Worm (Caenorhabditis elegans) whole organism, L4 larva: ENCODE data around the gene cap-2.
A peak's percentile ranks its signal among the peaks of the same experiment; 100 is the strongest.

Experiments
- F26F4.8 ChIP-seq: fragments of 200-800 bp; sonication (Bioruptor generic); conservative IDR thresholded peaks from 2 replicates; pipeline ENCODE4 v1.3.6; 2022; ENCODE audit warnings: missing genetic modification characterization, missing compliant biosample characterization
- Y105C5A.15 ChIP-seq: fragments of 200-800 bp; sonication (Bioruptor generic); IDR thresholded peaks from 2 replicates; pipeline ENCODE4 v1.3.6; 2022; ENCODE audit warnings: missing genetic modification characterization, missing compliant biosample characterization
- ZK337.2 ChIP-seq: fragments of 200-800 bp; sonication (Bioruptor generic); IDR thresholded peaks from 2 replicates; pipeline ENCODE4 v1.3.6; 2022; ENCODE audit warnings: missing genetic modification reagents, missing genetic modification characterization, missing compliant biosample characterization
- aha-1 ChIP-seq: fragments of 150-350 bp; peaks from one replicate; lab custom pipeline; 2014; ENCODE audit warnings: missing biosample characterization, missing genetic modification characterization
- ceh-20 ChIP-seq: fragments of 200-800 bp; sonication (Bioruptor generic); IDR thresholded peaks from 2 replicates; pipeline ENCODE4 v1.3.6; 2022; ENCODE audit warnings: missing genetic modification reagents, missing genetic modification characterization, missing compliant biosample characterization
- ceh-28 ChIP-seq: fragments of 150-350 bp; optimal IDR thresholded peaks from 2 replicates; lab custom pipeline; 2014; ENCODE audit warnings: missing biosample characterization, missing genetic modification reagents, missing genetic modification characterization
- ceh-32 ChIP-seq: sonication (generic microtip); optimal IDR thresholded peaks from 2 replicates; lab custom pipeline; 2016; ENCODE audit warnings: mild to moderate bottlenecking, missing genetic modification characterization, missing compliant biosample characterization; ENCODE audit not compliant: poor library complexity
- ceh-82 ChIP-seq: sonication (generic microtip); optimal IDR thresholded peaks from 2 replicates; lab custom pipeline; 2017; ENCODE audit warnings: missing biosample characterization, missing genetic modification characterization
- ctbp-1 ChIP-seq: fragments of 200-800 bp; sonication (Bioruptor generic); IDR thresholded peaks from 2 replicates; pipeline ENCODE4 v1.3.6; 2022; ENCODE audit warnings: missing genetic modification reagents, missing genetic modification characterization, missing compliant biosample characterization
- daf-16 ChIP-seq, 3 experiments: sonication (generic microtip); optimal IDR thresholded peaks; 2 replicates each; lab custom pipeline; 2016 to 2017; ENCODE audit warnings: missing genetic modification characterization in 3 of 3, missing genetic modification reagents in 3 of 3, mild to moderate bottlenecking in 2 of 3, missing compliant biosample characterization in 2 of 3, missing biosample characterization in 1 of 3, moderate library complexity in 1 of 3
- duxl-1 ChIP-seq: sonication (generic microtip); optimal IDR thresholded peaks from 2 replicates; lab custom pipeline; 2016; ENCODE audit warnings: mild to moderate bottlenecking, missing genetic modification characterization, moderate library complexity, missing compliant biosample characterization; ENCODE audit not compliant: poor library complexity
- hif-1 ChIP-seq, 2 experiments: sonication (generic microtip); optimal IDR thresholded peaks; 2 replicates each; lab custom pipeline; 2016 to 2017; ENCODE audit warnings: missing compliant biosample characterization in 2 of 2, missing genetic modification characterization in 2 of 2, missing genetic modification reagents in 2 of 2, missing genotype in 2 of 2, mild to moderate bottlenecking in 1 of 2
- hlh-30 ChIP-seq: sonication (generic microtip); optimal IDR thresholded peaks from 2 replicates; lab custom pipeline; 2017; ENCODE audit warnings: antibody characterized with exemption, mild to moderate bottlenecking, missing genetic modification characterization, missing compliant biosample characterization; ENCODE audit not compliant: insufficient read depth
- hmg-1.1 ChIP-seq: fragments of 200-800 bp; sonication (Bioruptor generic); IDR thresholded peaks from 2 replicates; pipeline ENCODE4 v1.3.6; 2022; ENCODE audit warnings: missing genetic modification reagents, missing genetic modification characterization, missing compliant biosample characterization
- jun-1 ChIP-seq: fragments of 150-350 bp; optimal IDR thresholded peaks from 2 replicates; lab custom pipeline; 2014; ENCODE audit warnings: missing biosample characterization, missing genetic modification reagents, missing genetic modification characterization
- lim-7 ChIP-seq: fragments of 200-800 bp; sonication (Bioruptor generic); IDR thresholded peaks from 2 replicates; pipeline ENCODE4 v1.3.6; 2022; ENCODE audit warnings: missing genetic modification characterization, missing compliant biosample characterization
- lin-15B ChIP-seq: fragments of 150-350 bp; sonication (generic microtip); optimal IDR thresholded peaks from 3 replicates; lab custom pipeline; 2014; ENCODE audit warnings: missing biosample characterization, missing genetic modification characterization
- lin-38 ChIP-seq: fragments of 200-800 bp; sonication (Bioruptor generic); IDR thresholded peaks from 2 replicates; pipeline ENCODE4 v1.3.6; 2022; ENCODE audit warnings: missing genetic modification reagents, missing genetic modification characterization, missing compliant biosample characterization
- lsy-2 ChIP-seq, 2 experiments: fragments of 150-350 bp in 1 of 2; sonication (generic microtip) in 1 of 2; optimal IDR thresholded peaks; 2 replicates each; lab custom pipeline; 2014 to 2017; ENCODE audit warnings: missing biosample characterization in 2 of 2, missing genetic modification characterization in 2 of 2
- madf-5 ChIP-seq, 2 experiments: fragments of 200-800 bp; sonication (Bioruptor generic); IDR thresholded peaks; 2 replicates each; pipeline ENCODE4 v1.3.6; 2022; ENCODE audit warnings: missing compliant biosample characterization in 2 of 2, missing genetic modification characterization in 2 of 2
- nhr-25 ChIP-seq: sonication (generic microtip); optimal IDR thresholded peaks from 2 replicates; lab custom pipeline; 2017; ENCODE audit warnings: missing genetic modification characterization, mild to moderate bottlenecking, missing compliant biosample characterization, antibody characterized with exemption, moderate library complexity, borderline replicate concordance; ENCODE audit not compliant: insufficient read depth
- nhr-28 ChIP-seq: fragments of 150-350 bp; optimal IDR thresholded peaks from 2 replicates; lab custom pipeline; 2014; ENCODE audit warnings: missing biosample characterization, missing genetic modification characterization
- nhr-41 ChIP-seq: fragments of 200-800 bp; sonication (Bioruptor generic); IDR thresholded peaks from 2 replicates; pipeline ENCODE4 v1.3.6; 2022; ENCODE audit warnings: missing genetic modification reagents, missing genetic modification characterization, missing compliant biosample characterization
- pqm-1 ChIP-seq: sonication (generic microtip); optimal IDR thresholded peaks from 2 replicates; lab custom pipeline; 2017; ENCODE audit warnings: missing biosample characterization, missing genetic modification characterization
- snpc-1.2 ChIP-seq: fragments of 200-800 bp; sonication (Bioruptor generic); IDR thresholded peaks from 2 replicates; pipeline ENCODE4 v1.3.6; 2022; ENCODE audit warnings: missing genetic modification reagents, missing genetic modification characterization, missing compliant biosample characterization
- unc-130 ChIP-seq: sonication (generic microtip); optimal IDR thresholded peaks from 2 replicates; lab custom pipeline; 2016; ENCODE audit warnings: missing genetic modification reagents, missing genetic modification characterization, missing compliant biosample characterization
- unc-62 ChIP-seq, 3 experiments: fragments of 150-350 bp in 1 of 3; sonication (generic microtip); optimal IDR thresholded peaks in 2 of 3; peaks in 1 of 3; 1 replicate in 1 of 3; 2 replicates in 2 of 3; lab custom pipeline; 2014 to 2017; ENCODE audit warnings: missing biosample characterization in 3 of 3, missing genetic modification characterization in 3 of 3, missing genetic modification reagents in 3 of 3, missing genotype in 1 of 3
- zfp-3 ChIP-seq: fragments of 200-800 bp; sonication (Bioruptor generic); conservative IDR thresholded peaks from 2 replicates; pipeline ENCODE4 v1.3.6; 2022; ENCODE audit warnings: missing genetic modification reagents, missing genetic modification characterization, missing compliant biosample characterization
- ztf-7 ChIP-seq: fragments of 150-350 bp; optimal IDR thresholded peaks from 2 replicates; lab custom pipeline; 2014; ENCODE audit warnings: missing biosample characterization, missing genetic modification characterization

Gene cap-2

ce11 chrII:10872541-10872940 is 3.5 kb downstream of the cap-2 start, which contains the start of the genes cyn-4 and copz-1 (continued):
- TF ChIP-seq nhr-28 (peak; percentile 50), hmg-1.1 (0 out of 2 replicates have a peak, but pooled peaks have one; percentile 36), ceh-28 (no peak), pqm-1 (tag; lab: Kevin White, UChicago) (no peak), snpc-1.2 (GFP tag; lab: Robert Waterston, UW) (no peak), duxl-1 (tag; lab: Kevin White, UChicago) (peak; percentile 50), ZK337.2 (peak; percentile 76), nhr-25 (tag; lab: Kevin White, UChicago) (peak; percentile 15), hif-1 (tag; optimal IDR thresholded peaks at IDR 0.05; lab: Kevin White, UChicago) (peak in 1 of 2 experiments; percentile 88), daf-16 (GFP tag; optimal IDR thresholded peaks at IDR 0.05; lab: Kevin White, UChicago) (no peak), daf-16 (tag; optimal IDR thresholded peaks at IDR 0.05; lab: Kevin White, UChicago) (peak; percentile 51), jun-1 (no peak), aha-1 (tag; lab: Kevin White, UChicago) (peak; percentile 81)
- TF ChIP-seq, all 104 proteins: peak for 30

- TF ChIP-seq lin-38 (GFP tag; lab: Robert Waterston, UW) (0 out of 2 replicates have a peak, but pooled peaks have one; percentile 10), lin-15B (no peak)
These were observed 4.6 kb downstream of the cap-2 start, which contains the start of gene orc-2 for ce11 chrII:10873631-10874030. orc-2 (plus strand) TSS chrII:10873931.

- TF ChIP-seq pqm-1 (tag; lab: Kevin White, UChicago) (peak; percentile 13), lsy-2 (tag; optimal IDR thresholded peaks at IDR 0.05; lab: Kevin White, UChicago) (no peak), unc-62 (GFP tag; optimal IDR thresholded peaks at IDR 0.05 in 1 of 2; lab: Kevin White, UChicago) (peak in 1 of 2 experiments; percentile 41), unc-62 (tag; optimal IDR thresholded peaks at IDR 0.05; lab: Kevin White, UChicago) (no peak)
These were observed 11.6 kb downstream of the cap-2 start, which contains the start of gene lurp-1 for ce11 chrII:10880625-10881024. lurp-1 (plus strand) TSS chrII:10880925.

- peak; percentile 33 for TF ChIP-seq unc-130
- no peak for TF ChIP-seq ceh-32 (tag; lab: Kevin White, UChicago)
These were observed 15.4 kb downstream of the cap-2 start, which contains the start of gene egg-3 for ce11 chrII:10884396-10884795. egg-3 (minus strand) TSS chrII:10884441.

- no peak for TF ChIP-seq ctbp-1 (GFP tag; lab: Robert Waterston, UW)
- peak; percentile 91 for TF ChIP-seq aha-1 (tag; lab: Kevin White, UChicago)
These were observed 16.3 kb downstream of the cap-2 start for ce11 chrII:10885250-10885649.

ce11 chrII:10885868-10886514 is 17.0 kb downstream of the cap-2 start, which contains the start of gene F44F4.3:
F44F4.3 (minus strand) TSS chrII:10885918.
- TF ChIP-seq ceh-20 (GFP tag; lab: Robert Waterston, UW): no peak
- TF ChIP-seq hlh-30 (tag; lab: Kevin White, UChicago): peak; percentile 14
- TF ChIP-seq madf-5 (GFP tag; IDR thresholded peaks at IDR 0.05; lab: Robert Waterston, UW): no peak
- TF ChIP-seq ceh-82 (tag; lab: Kevin White, UChicago): no peak
- TF ChIP-seq zfp-3 (GFP tag; lab: Robert Waterston, UW): no peak
- TF ChIP-seq Y105C5A.15: no peak
- no peak for TF ChIP-seq F26F4.8
- no peak for TF ChIP-seq ztf-7 (tag; lab: Kevin White, UChicago)
- TF ChIP-seq nhr-28: peak; percentile 3
- peak; percentile 52 for TF ChIP-seq aha-1 (tag; lab: Kevin White, UChicago)
- TF ChIP-seq nhr-41 (GFP tag; lab: Robert Waterston, UW): no peak
- TF ChIP-seq lim-7 (GFP tag; lab: Robert Waterston, UW): no peak
